Worm (Caenorhabditis elegans) whole organism, young adult: Measurements from ENCODE around the gene trpa-1.

Experiments
- F23B12.7 ChIP-seq: sonication (generic microtip); optimal IDR thresholded peaks from 2 replicates; lab custom pipeline; 2017; ENCODE audit warnings: missing genetic modification characterization, mild to moderate bottlenecking, missing compliant biosample characterization, antibody characterized with exemption, moderate library complexity; ENCODE audit not compliant: insufficient read depth
- akir-1 ChIP-seq: fragments of 200-800 bp; sonication (Bioruptor generic); optimal IDR thresholded peaks from 2 replicates; lab custom pipeline; 2018; ENCODE audit warnings: mild to moderate bottlenecking, missing genetic modification characterization, moderate library complexity, missing compliant biosample characterization
- ama-1 ChIP-seq, 3 experiments: fragments of 150-350 bp in 1 of 3; sonication (generic microtip) in 2 of 3; optimal IDR thresholded peaks; 2 replicates each; lab custom pipeline; 2014 to 2018; ENCODE audit warnings: missing biosample characterization in 2 of 3, missing genetic modification characterization in 2 of 3, missing genetic modification reagents in 2 of 3
- ceh-79 ChIP-seq: sonication (generic microtip); optimal IDR thresholded peaks from 2 replicates; lab custom pipeline; 2017; ENCODE audit warnings: mild to moderate bottlenecking, missing genetic modification characterization, missing compliant biosample characterization
- dpl-1 ChIP-seq: fragments of 150-350 bp; optimal IDR thresholded peaks from 2 replicates; lab custom pipeline; 2014; ENCODE audit warnings: missing biosample characterization, missing genetic modification reagents, missing genetic modification characterization
- efl-1 ChIP-seq: fragments of 150-350 bp; optimal IDR thresholded peaks from 2 replicates; lab custom pipeline; 2014; ENCODE audit warnings: missing biosample characterization, missing genetic modification reagents, missing genetic modification characterization
- lag-1 ChIP-seq: fragments of 200-800 bp; sonication (Bioruptor generic); IDR thresholded peaks from 2 replicates; pipeline ENCODE4 v1.3.6; 2022; ENCODE audit warnings: missing genetic modification reagents, missing genetic modification characterization, missing compliant biosample characterization
- nfya-1 ChIP-seq: sonication (generic microtip); optimal IDR thresholded peaks from 2 replicates; lab custom pipeline; 2017; ENCODE audit warnings: antibody characterized with exemption, missing compliant biosample characterization, missing genetic modification characterization, borderline replicate concordance; ENCODE audit not compliant: insufficient read depth
- nhr-90 ChIP-seq: sonication (generic microtip); optimal IDR thresholded peaks from 2 replicates; lab custom pipeline; 2016; ENCODE audit warnings: missing genotype, mild to moderate bottlenecking, missing genetic modification characterization, missing compliant biosample characterization
- tbp1 ChIP-seq: fragments of 200-800 bp; sonication (Bioruptor generic); optimal IDR thresholded peaks from 2 replicates; lab custom pipeline; 2018; ENCODE audit warnings: mild to moderate bottlenecking, missing genetic modification characterization, missing compliant biosample characterization
- unc-62 ChIP-seq: fragments of 150-350 bp; optimal IDR thresholded peaks from 2 replicates; lab custom pipeline; 2014; ENCODE audit warnings: missing biosample characterization, missing genetic modification reagents, missing genetic modification characterization
- ztf-22 ChIP-seq: fragments of 200-800 bp; sonication (Bioruptor generic); optimal IDR thresholded peaks from 2 replicates; lab custom pipeline; 2018; ENCODE audit warnings: mild to moderate bottlenecking, missing genetic modification characterization, moderate library complexity, missing compliant biosample characterization

DNA sequence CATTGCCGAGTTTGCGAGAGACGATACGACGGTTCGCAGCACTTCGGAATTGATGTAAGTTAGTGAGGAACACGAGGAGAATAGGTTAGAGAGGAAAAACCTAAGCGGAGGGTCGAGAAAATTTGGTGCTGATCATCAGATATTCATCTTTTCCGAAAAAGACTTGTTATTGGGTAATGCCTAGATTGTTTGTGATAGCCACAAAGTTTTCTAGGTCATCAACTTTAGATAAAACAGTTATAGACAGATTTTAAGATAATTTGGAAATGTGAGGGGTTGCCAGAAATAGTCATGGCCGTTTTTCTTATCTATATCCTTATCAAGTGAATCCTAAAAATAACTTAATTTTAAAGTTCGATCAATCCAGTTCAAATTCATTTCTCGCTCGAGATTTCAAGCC lies 36.1 kb downstream of the trpa-1 start:
- TF ChIP-seq nhr-90 (no peak), unc-62 (GFP tag; lab: Kevin White, UChicago) (no peak), nfya-1 (no peak), ceh-79 (tag; lab: Kevin White, UChicago) (no peak), akir-1 (GFP tag; lab: Kevin White, UChicago) (no peak), ama-1 (optimal IDR thresholded peaks at IDR 0.05; lab: Kevin White, UChicago) (no peak), ama-1 (GFP tag; optimal IDR thresholded peaks at IDR 0.05; lab: Kevin White, UChicago) (no peak), dpl-1 (no peak), efl-1 (GFP tag; lab: Kevin White, UChicago) (no peak), lag-1 (no peak), tbp1 (no peak), ztf-22 (GFP tag; lab: Kevin White, UChicago) (no peak), F23B12.7 (tag; lab: Kevin White, UChicago) (no peak)
